Fruit fly (Drosophila melanogaster) whole organism, embryonic: ENCODE data around the gene CG4456.

Experiments
- Atf-2 ChIP-seq: fragments of 200-800 bp; sonication (Bioruptor generic); optimal IDR thresholded peaks from 2 replicates; lab custom pipeline; 2016; ENCODE audit warnings: missing biosample characterization, missing genetic modification characterization
- CG10267 ChIP-seq: fragments of 200-800 bp; sonication (Bioruptor generic); optimal IDR thresholded peaks from 2 replicates; lab custom pipeline; 2018; ENCODE audit warnings: missing biosample characterization, mild to moderate bottlenecking, missing genetic modification characterization, moderate library complexity
- CG10274 ChIP-seq: fragments of 200-800 bp; sonication (Bioruptor generic); optimal IDR thresholded peaks from 3 replicates; lab custom pipeline; 2017; ENCODE audit warnings: missing biosample characterization, mild to moderate bottlenecking, missing genetic modification characterization
- CG10462 ChIP-seq: fragments of 200-800 bp; sonication (Bioruptor generic); optimal IDR thresholded peaks from 2 replicates; lab custom pipeline; 2016; ENCODE audit warnings: missing biosample characterization, missing genetic modification characterization
- CG13123 ChIP-seq: fragments of 200-800 bp; sonication (Bioruptor generic); optimal IDR thresholded peaks from 2 replicates; lab custom pipeline; 2016; ENCODE audit warnings: missing biosample characterization, missing genetic modification characterization
- CG13296 ChIP-seq: fragments of 200-800 bp; sonication (Bioruptor generic); optimal IDR thresholded peaks from 3 replicates; lab custom pipeline; 2018; ENCODE audit warnings: missing biosample characterization, mild to moderate bottlenecking, missing genetic modification characterization
- CG14050 ChIP-seq: fragments of 200-800 bp; sonication (Bioruptor generic); IDR thresholded peaks from 3 replicates; pipeline ENCODE4 v1.3.6; 2022; ENCODE audit warnings: missing biosample characterization, missing genetic modification characterization
- CG17359 ChIP-seq: fragments of 200-800 bp; sonication (Bioruptor generic); optimal IDR thresholded peaks from 3 replicates; lab custom pipeline; 2018; ENCODE audit warnings: missing biosample characterization, mild to moderate bottlenecking, missing genetic modification characterization, moderate library complexity
- CG1792 ChIP-seq: fragments of 200-800 bp; sonication (Bioruptor generic); optimal IDR thresholded peaks from 2 replicates; lab custom pipeline; 2016; ENCODE audit warnings: missing biosample characterization, missing genetic modification characterization
- CG31224 ChIP-seq: fragments of 200-800 bp; sonication (Bioruptor generic); IDR thresholded peaks from 2 replicates; pipeline ENCODE4 v1.3.6; 2022; ENCODE audit warnings: missing biosample characterization, missing genetic modification characterization
- CG3281 ChIP-seq: fragments of 200-800 bp; sonication (Bioruptor generic); optimal IDR thresholded peaks from 3 replicates; lab custom pipeline; 2017; ENCODE audit warnings: missing biosample characterization, mild to moderate bottlenecking, missing genetic modification characterization
- CG34224 ChIP-seq: fragments of 200-800 bp; sonication (Bioruptor generic); IDR thresholded peaks from 3 replicates; pipeline ENCODE4 v1.3.6; 2022; ENCODE audit warnings: missing biosample characterization, missing genetic modification characterization; ENCODE audit not compliant: partially characterized antibody
- CG4617 ChIP-seq: fragments of 200-800 bp; sonication (Bioruptor generic); optimal IDR thresholded peaks from 3 replicates; lab custom pipeline; 2016; ENCODE audit warnings: missing biosample characterization, missing genetic modification characterization, borderline replicate concordance
- CG4820 ChIP-seq: fragments of 200-800 bp; sonication (Bioruptor generic); optimal IDR thresholded peaks from 3 replicates; lab custom pipeline; 2016; ENCODE audit warnings: missing biosample characterization, missing genetic modification characterization
- CG6791 ChIP-seq: fragments of 200-800 bp; sonication (Bioruptor generic); IDR thresholded peaks from 3 replicates; pipeline ENCODE4 v1.3.6; 2022; ENCODE audit warnings: missing biosample characterization, missing genetic modification characterization; ENCODE audit not compliant: partially characterized antibody
- CG9727 ChIP-seq: fragments of 200-800 bp; sonication (Bioruptor generic); optimal IDR thresholded peaks from 3 replicates; lab custom pipeline; 2017; ENCODE audit warnings: missing biosample characterization, mild to moderate bottlenecking, missing genetic modification characterization
- D19B ChIP-seq: fragments of 200-800 bp; sonication (Bioruptor generic); optimal IDR thresholded peaks from 2 replicates; lab custom pipeline; 2017; ENCODE audit warnings: missing biosample characterization, mild to moderate bottlenecking, missing genetic modification characterization
- Fer1 ChIP-seq: fragments of 200-800 bp; sonication (Bioruptor generic); optimal IDR thresholded peaks from 2 replicates; lab custom pipeline; 2017; ENCODE audit warnings: missing biosample characterization, mild to moderate bottlenecking, missing genetic modification characterization
- GATAe ChIP-seq: fragments of 200-800 bp; sonication (Bioruptor generic); conservative IDR thresholded peaks from 2 replicates; pipeline ENCODE4 v1.3.6; 2022; ENCODE audit warnings: missing biosample characterization, missing genetic modification characterization
- HLH3B ChIP-seq: fragments of 200-800 bp; sonication (Bioruptor generic); IDR thresholded peaks from 2 replicates; pipeline ENCODE4 v1.3.6; 2022; ENCODE audit warnings: missing biosample characterization, missing genetic modification characterization
- Hsf ChIP-seq: fragments of 200-800 bp; sonication (Bioruptor generic); optimal IDR thresholded peaks from 3 replicates; lab custom pipeline; 2016; ENCODE audit warnings: missing biosample characterization, missing genetic modification characterization
- Jarid2 ChIP-seq: fragments of 200-800 bp; sonication (Bioruptor generic); optimal IDR thresholded peaks from 3 replicates; lab custom pipeline; 2017; ENCODE audit warnings: mild to moderate bottlenecking, missing biosample characterization, missing genetic modification reagents, missing genetic modification characterization
- NK7.1 ChIP-seq: fragments of 200-800 bp; sonication (Bioruptor generic); optimal IDR thresholded peaks from 3 replicates; lab custom pipeline; 2016; ENCODE audit warnings: missing biosample characterization, missing genetic modification characterization
- Poxn ChIP-seq: fragments of 200-800 bp; sonication (Bioruptor generic); IDR thresholded peaks from 2 replicates; pipeline ENCODE4 v1.3.6; 2022; ENCODE audit warnings: missing biosample characterization, missing genetic modification characterization
- Ptx1 ChIP-seq: fragments of 200-800 bp; sonication (Bioruptor generic); IDR thresholded peaks from 2 replicates; pipeline ENCODE4 v1.3.6; 2022; ENCODE audit warnings: missing biosample characterization, missing genetic modification characterization
- Rfx ChIP-seq: fragments of 200-800 bp; sonication (Bioruptor generic); IDR thresholded peaks from 2 replicates; pipeline ENCODE4 v1.3.6; 2022; ENCODE audit warnings: missing biosample characterization, missing genetic modification characterization
- Six4 ChIP-seq: fragments of 200-800 bp; sonication (Bioruptor generic); optimal IDR thresholded peaks from 2 replicates; lab custom pipeline; 2016; ENCODE audit warnings: missing biosample characterization, missing genetic modification characterization
- abd-A ChIP-seq: fragments of 200-800 bp; sonication (Bioruptor generic); optimal IDR thresholded peaks from 3 replicates; lab custom pipeline; 2019; ENCODE audit warnings: missing biosample characterization, mild to moderate bottlenecking, missing genetic modification characterization, moderate library complexity
- amos ChIP-seq: fragments of 200-800 bp; sonication (Bioruptor generic); IDR thresholded peaks from 2 replicates; pipeline ENCODE4 v1.3.6; 2022; ENCODE audit warnings: missing biosample characterization, missing genetic modification characterization; ENCODE audit not compliant: partially characterized antibody
- ash1 ChIP-seq: fragments of 200-800 bp; sonication (Bioruptor generic); optimal IDR thresholded peaks from 2 replicates; lab custom pipeline; 2018; ENCODE audit warnings: missing biosample characterization, mild to moderate bottlenecking, missing genetic modification characterization
- dati ChIP-seq: fragments of 200-800 bp; sonication (Bioruptor generic); IDR thresholded peaks from 2 replicates; pipeline ENCODE4 v1.3.6; 2022; ENCODE audit warnings: missing biosample characterization, missing genetic modification characterization
- dimm ChIP-seq: fragments of 200-800 bp; sonication (Bioruptor generic); IDR thresholded peaks from 2 replicates; pipeline ENCODE4 v1.3.6; 2022; ENCODE audit warnings: missing biosample characterization, missing genetic modification characterization
- eve ChIP-seq, 2 experiments: fragments of >200 bp; optimal IDR thresholded peaks; 2 replicates each; lab custom pipeline; 2017; ENCODE audit warnings: missing biosample characterization in 2 of 2, missing genetic modification characterization in 2 of 2
- hkb ChIP-seq, 2 experiments: fragments of 200-800 bp in 1 of 2; fragments of >200 bp in 1 of 2; sonication (Bioruptor generic) in 1 of 2; IDR thresholded peaks in 1 of 2; optimal IDR thresholded peaks in 1 of 2; 2 replicates each; pipeline versions ENCODE4 v1.3.6 to Lab custom; 2017 to 2022; ENCODE audit warnings: missing biosample characterization in 1 of 2, missing genetic modification characterization in 1 of 2
- lmd ChIP-seq: fragments of 200-800 bp; sonication (Bioruptor generic); IDR thresholded peaks from 2 replicates; pipeline ENCODE4 v1.3.6; 2022; ENCODE audit warnings: missing biosample characterization, missing genetic modification characterization
- nerfin-1 ChIP-seq: fragments of 200-800 bp; sonication (Bioruptor generic); optimal IDR thresholded peaks from 3 replicates; lab custom pipeline; 2019; ENCODE audit warnings: missing biosample characterization, mild to moderate bottlenecking, missing genetic modification characterization, moderate library complexity
- nmo ChIP-seq: fragments of 200-800 bp; sonication (Bioruptor generic); optimal IDR thresholded peaks from 2 replicates; lab custom pipeline; 2018; ENCODE audit warnings: missing biosample characterization, mild to moderate bottlenecking, missing genetic modification characterization, moderate library complexity
- peb ChIP-seq: fragments of 200-800 bp; sonication (Bioruptor generic); IDR thresholded peaks from 2 replicates; pipeline ENCODE4 v1.3.6; 2022; ENCODE audit warnings: missing biosample characterization, missing genetic modification characterization
- phol ChIP-seq: fragments of 200-800 bp; sonication (Bioruptor generic); optimal IDR thresholded peaks from 3 replicates; lab custom pipeline; 2018; ENCODE audit warnings: missing biosample characterization, mild to moderate bottlenecking, missing genetic modification characterization, moderate library complexity
- pros ChIP-seq: fragments of 200-800 bp; sonication (Bioruptor generic); optimal IDR thresholded peaks from 3 replicates; lab custom pipeline; 2019; ENCODE audit warnings: missing biosample characterization, mild to moderate bottlenecking, missing genetic modification characterization, moderate library complexity
- ranshi ChIP-seq: fragments of 200-800 bp; sonication (Bioruptor generic); IDR thresholded peaks from 2 replicates; pipeline ENCODE4 v1.3.6; 2022; ENCODE audit warnings: missing biosample characterization, missing genetic modification characterization
- ro ChIP-seq: fragments of 200-800 bp; sonication (Bioruptor generic); IDR thresholded peaks from 2 replicates; pipeline ENCODE4 v1.3.6; 2022; ENCODE audit warnings: missing biosample characterization, missing genetic modification characterization
- salm ChIP-seq: fragments of 200-800 bp; sonication (Bioruptor generic); optimal IDR thresholded peaks from 2 replicates; lab custom pipeline; 2018; ENCODE audit warnings: missing biosample characterization, mild to moderate bottlenecking, missing genetic modification characterization
- sima ChIP-seq: fragments of 200-800 bp; sonication (Bioruptor generic); optimal IDR thresholded peaks from 2 replicates; lab custom pipeline; 2016; ENCODE audit warnings: missing biosample characterization, missing genetic modification characterization
- stwl ChIP-seq: fragments of 200-800 bp; sonication (Bioruptor generic); optimal IDR thresholded peaks from 3 replicates; lab custom pipeline; 2018; ENCODE audit warnings: missing biosample characterization, mild to moderate bottlenecking, missing genetic modification characterization, moderate library complexity
- twi ChIP-seq: fragments of 200-800 bp; optimal IDR thresholded peaks from 2 replicates; lab custom pipeline; 2019; ENCODE audit warnings: missing biosample characterization, mild to moderate bottlenecking, missing genetic modification characterization, moderate library complexity
- unc-4 ChIP-seq: fragments of 200-800 bp; sonication (Bioruptor generic); IDR thresholded peaks from 2 replicates; pipeline ENCODE4 v1.3.6; 2022; ENCODE audit warnings: missing biosample characterization, missing genetic modification characterization; ENCODE audit not compliant: partially characterized antibody

The CG4456 gene

dm6 chr3L:9377198-9378035, 4.9 kb downstream of the CG4456 start, which contains the start of gene Hsp26 (continued):
- TF ChIP-seq Poxn (no peak), dimm (GFP tag; lab: Robert Waterston, UW) (peak; percentile 58; the same call in 1 of the 2 replicates), CG3281 (GFP tag; lab: Kevin White, UChicago) (peak; percentile 84), Atf-2 (peak; percentile 67), CG4820 (GFP tag; lab: Kevin White, UChicago) (peak; percentile 67), CG13123 (GFP tag; lab: Kevin White, UChicago) (peak; percentile 64), ash1 (GFP tag; lab: Kevin White, UChicago) (no peak), pros (GFP tag; lab: Kevin White, UChicago) (no peak), phol (tag; lab: Kevin White, UChicago) (peak; percentile 75), salm (peak; percentile 85), amos (GFP tag; lab: Robert Waterston, UW) (no peak), Fer1 (peak; percentile 86), NK7.1 (GFP tag; lab: Kevin White, UChicago) (peak; percentile 70), GATAe (GFP tag; lab: Robert Waterston, UW) (0 out of 2 replicates have a peak, but pooled peaks have one; percentile 27), CG10267 (peak; percentile 77), Jarid2 (GFP tag; lab: Kevin White, UChicago) (peak; percentile 75), ro (peak; percentile 46; the same call in 1 of the 2 replicates), dati (GFP tag; lab: Robert Waterston, UW) (0 out of 2 replicates have a peak, but pooled peaks have one; percentile 19), Ptx1 (peak; percentile 87), CG1792 (GFP tag; lab: Kevin White, UChicago) (peak; percentile 78), CG14050 (GFP tag; lab: Robert Waterston, UW) (peak; percentile 86), twi (tag; lab: Kevin White, UChicago) (peak; percentile 52), CG9727 (GFP tag; lab: Kevin White, UChicago) (peak; percentile 74), abd-A (tag; lab: Kevin White, UChicago) (no peak), CG34224 (peak; percentile 37; the same call in 1 of the 3 replicates), unc-4 (GFP tag; lab: Robert Waterston, UW) (0 out of 2 replicates have a peak, but pooled peaks have one; percentile 17), CG4617 (GFP tag; lab: Kevin White, UChicago) (peak; percentile 44), stwl (tag; lab: Kevin White, UChicago) (no peak), Rfx (GFP tag; lab: Robert Waterston, UW) (peak; percentile 83), peb (GFP tag; lab: Robert Waterston, UW) (peak; percentile 72), CG13296 (peak; percentile 77), D19B (GFP tag; lab: Kevin White, UChicago) (peak; percentile 54), CG6791 (GFP tag; lab: Robert Waterston, UW) (no peak), HLH3B (GFP tag; lab: Robert Waterston, UW) (peak; percentile 89), CG31224 (GFP tag; lab: Robert Waterston, UW) (peak; percentile 68), nerfin-1 (tag; lab: Kevin White, UChicago) (peak; percentile 70), CG10274 (GFP tag; lab: Kevin White, UChicago) (peak; percentile 3), CG17359 (tag; lab: Kevin White, UChicago) (peak; percentile 86), nmo (GFP tag; lab: Kevin White, UChicago) (peak; percentile 85), ranshi (GFP tag; lab: Robert Waterston, UW) (peak; percentile 80), Hsf (GFP tag; lab: Kevin White, UChicago) (peak; percentile 87), Six4 (GFP tag; lab: Kevin White, UChicago) (peak; percentile 69), lmd (peak; percentile 77), sima (GFP tag; lab: Kevin White, UChicago) (peak; percentile 38), eve (GFP tag; optimal IDR thresholded peaks at IDR 0.05; lab: Kevin White, UChicago) (no peak), CG10462 (GFP tag; lab: Kevin White, UChicago) (peak; percentile 72), hkb (optimal IDR thresholded peaks at IDR 0.05; lab: Kevin White, UChicago) (no peak), hkb (GFP tag; IDR thresholded peaks at IDR 0.05; lab: Robert Waterston, UW) (peak; percentile 94)
